Fruit fly (Drosophila melanogaster) whole organism, embryonic: ENCODE measurements around the gene CG42676.

Experiments
- Awh ChIP-seq: fragments of 200-800 bp; sonication (Bioruptor generic); IDR thresholded peaks from 2 replicates; pipeline ENCODE4, ENCODE4 v1.3.6; 2022; ENCODE audit warnings: missing biosample characterization, missing genetic modification characterization
- CG10462 ChIP-seq: fragments of 200-800 bp; sonication (Bioruptor generic); optimal IDR thresholded peaks from 2 replicates; lab custom pipeline; 2016; ENCODE audit warnings: missing biosample characterization, missing genetic modification characterization
- CG11456 ChIP-seq: fragments of 200-800 bp; sonication (Bioruptor generic); IDR thresholded peaks from 3 replicates; pipeline ENCODE4 v1.3.6; 2022; ENCODE audit warnings: missing biosample characterization, missing genetic modification characterization
- CG11504 ChIP-seq: fragments of 200-800 bp; sonication (Bioruptor generic); optimal IDR thresholded peaks from 3 replicates; lab custom pipeline; 2019; ENCODE audit warnings: missing biosample characterization, mild to moderate bottlenecking, missing genetic modification characterization, moderate library complexity
- CG11560 ChIP-seq: fragments of 200-800 bp; sonication (Bioruptor generic); IDR thresholded peaks from 3 replicates; pipeline ENCODE4 v1.3.6; 2022; ENCODE audit warnings: missing biosample characterization, missing genetic modification characterization
- CG15073 ChIP-seq: fragments of 200-800 bp; sonication (Bioruptor generic); optimal IDR thresholded peaks from 2 replicates; lab custom pipeline; 2016; ENCODE audit warnings: missing biosample characterization, missing genetic modification characterization
- CG17328 ChIP-seq: fragments of 200-800 bp; sonication (Bioruptor generic); IDR thresholded peaks from 2 replicates; pipeline ENCODE4 v1.3.6; 2022; ENCODE audit warnings: missing biosample characterization, missing genetic modification characterization
- CG17612 ChIP-seq: fragments of 200-800 bp; sonication (Bioruptor generic); IDR thresholded peaks from 2 replicates; pipeline ENCODE4 v1.3.6; 2022; ENCODE audit warnings: missing biosample characterization, missing genetic modification characterization
- CG18011 ChIP-seq: fragments of 200-800 bp; sonication (Bioruptor generic); optimal IDR thresholded peaks from 2 replicates; lab custom pipeline; 2017; ENCODE audit warnings: missing biosample characterization, missing genetic modification characterization, mild to moderate bottlenecking, moderate library complexity, missing genotype
- CG18476 ChIP-seq: fragments of 200-800 bp; sonication (Bioruptor generic); optimal IDR thresholded peaks from 2 replicates; lab custom pipeline; 2016; ENCODE audit warnings: missing biosample characterization, mild to moderate bottlenecking, missing genetic modification characterization
- CG18599 ChIP-seq: fragments of 200-800 bp; sonication (Bioruptor generic); optimal IDR thresholded peaks from 3 replicates; lab custom pipeline; 2017; ENCODE audit warnings: missing biosample characterization, missing genetic modification characterization, mild to moderate bottlenecking, moderate library complexity, missing genetic modification reagents
- CG18764 ChIP-seq: fragments of 200-800 bp; sonication (Bioruptor generic); optimal IDR thresholded peaks from 3 replicates; lab custom pipeline; 2016; ENCODE audit warnings: missing biosample characterization, missing genetic modification characterization
- CG2889 ChIP-seq: fragments of 200-800 bp; sonication (Bioruptor generic); IDR thresholded peaks from 3 replicates; pipeline ENCODE4 v1.3.6; 2022; ENCODE audit warnings: missing biosample characterization, missing genetic modification characterization
- CG3065 ChIP-seq: fragments of 200-800 bp; sonication (Bioruptor generic); optimal IDR thresholded peaks from 2 replicates; lab custom pipeline; 2016; ENCODE audit warnings: missing biosample characterization, missing genetic modification characterization
- CG32772 ChIP-seq: fragments of 200-800 bp; sonication (Bioruptor generic); IDR thresholded peaks from 2 replicates; pipeline ENCODE4 v1.3.6; 2022; ENCODE audit warnings: missing biosample characterization, missing genetic modification characterization
- CG3726 ChIP-seq: fragments of 200-800 bp; sonication (Bioruptor generic); IDR thresholded peaks from 3 replicates; pipeline ENCODE4, ENCODE4 v1.3.6; 2022; ENCODE audit warnings: missing biosample characterization, missing genetic modification characterization
- CG4854 ChIP-seq: fragments of 200-800 bp; sonication (Bioruptor generic); optimal IDR thresholded peaks from 2 replicates; lab custom pipeline; 2016; ENCODE audit warnings: missing biosample characterization, missing genetic modification characterization, inconsistent platforms
- CG6654 ChIP-seq: fragments of 200-800 bp; sonication (Bioruptor generic); optimal IDR thresholded peaks from 2 replicates; lab custom pipeline; 2017; ENCODE audit warnings: missing biosample characterization, mild to moderate bottlenecking, missing genetic modification characterization
- CG7786 ChIP-seq: fragments of 200-800 bp; sonication (Bioruptor generic); optimal IDR thresholded peaks from 2 replicates; lab custom pipeline; 2016; ENCODE audit warnings: missing biosample characterization, missing genetic modification characterization
- CG7928 ChIP-seq: fragments of 200-800 bp; sonication (Bioruptor generic); optimal IDR thresholded peaks from 2 replicates; lab custom pipeline; 2017; ENCODE audit warnings: missing biosample characterization, mild to moderate bottlenecking, missing genetic modification characterization
- CG8359 ChIP-seq: fragments of 200-800 bp; sonication (Bioruptor generic); optimal IDR thresholded peaks from 2 replicates; lab custom pipeline; 2017; ENCODE audit warnings: missing biosample characterization, mild to moderate bottlenecking, missing genetic modification characterization, borderline replicate concordance
- Dad ChIP-seq: fragments of 200-800 bp; sonication (Bioruptor generic); optimal IDR thresholded peaks from 3 replicates; lab custom pipeline; 2016; ENCODE audit warnings: missing biosample characterization, missing genetic modification characterization
- Deaf1 ChIP-seq: fragments of 200-800 bp; optimal IDR thresholded peaks from 3 replicates; lab custom pipeline; 2019; ENCODE audit warnings: missing biosample characterization, mild to moderate bottlenecking, missing genetic modification characterization, moderate library complexity
- Dref ChIP-seq: fragments of 200-800 bp; sonication (Bioruptor generic); IDR thresholded peaks from 2 replicates; pipeline ENCODE4 v1.3.6; 2022; ENCODE audit warnings: missing biosample characterization, missing genetic modification characterization
- Drgx ChIP-seq: fragments of 200-800 bp; sonication (Bioruptor generic); IDR thresholded peaks from 2 replicates; pipeline ENCODE4 v1.3.6; 2022; ENCODE audit warnings: missing biosample characterization, missing genetic modification characterization
- Ets65A ChIP-seq: fragments of 200-800 bp; sonication (Bioruptor generic); peaks from one replicate; lab custom pipeline; 2016; ENCODE audit warnings: missing biosample characterization, missing genetic modification characterization
- Fer1 ChIP-seq: fragments of 200-800 bp; sonication (Bioruptor generic); optimal IDR thresholded peaks from 2 replicates; lab custom pipeline; 2017; ENCODE audit warnings: missing biosample characterization, mild to moderate bottlenecking, missing genetic modification characterization
- H15 ChIP-seq: fragments of 200-800 bp; sonication (Bioruptor generic); IDR thresholded peaks from 3 replicates; pipeline ENCODE4 v1.3.6; 2022; ENCODE audit warnings: missing biosample characterization, missing genetic modification characterization
- Hand ChIP-seq: fragments of 200-800 bp; sonication (Bioruptor generic); optimal IDR thresholded peaks from 2 replicates; lab custom pipeline; 2017; ENCODE audit warnings: mild to moderate bottlenecking, missing biosample characterization, missing genetic modification reagents, missing genetic modification characterization
- Hr78 ChIP-seq, 2 experiments: fragments of 200-800 bp in 1 of 2; fragments of >200 bp in 1 of 2; sonication (Bioruptor generic) in 1 of 2; optimal IDR thresholded peaks; 2 replicates each; lab custom pipeline; 2017 to 2019; ENCODE audit warnings: missing biosample characterization in 2 of 2, missing genetic modification characterization in 2 of 2, mild to moderate bottlenecking in 1 of 2, moderate library complexity in 1 of 2
- Med ChIP-seq: fragments of 200-800 bp; sonication (Bioruptor generic); peaks from one replicate; lab custom pipeline; 2016; ENCODE audit warnings: missing biosample characterization, missing genetic modification characterization, mild to moderate bottlenecking, inconsistent platforms, moderate library complexity
- Mrtf ChIP-seq: fragments of 200-800 bp; sonication (Bioruptor generic); IDR thresholded peaks from 3 replicates; pipeline ENCODE4 v1.3.6; 2022; ENCODE audit warnings: missing biosample characterization, missing genetic modification characterization
- Myb ChIP-seq: fragments of 200-800 bp; sonication (Bioruptor generic); optimal IDR thresholded peaks from 2 replicates; lab custom pipeline; 2016; ENCODE audit warnings: missing biosample characterization, missing genetic modification characterization
- PHDP ChIP-seq: fragments of 200-800 bp; sonication (Bioruptor generic); optimal IDR thresholded peaks from 3 replicates; lab custom pipeline; 2018; ENCODE audit warnings: missing biosample characterization, mild to moderate bottlenecking, missing genetic modification characterization, moderate library complexity
- Poxn ChIP-seq: fragments of 200-800 bp; sonication (Bioruptor generic); IDR thresholded peaks from 2 replicates; pipeline ENCODE4 v1.3.6; 2022; ENCODE audit warnings: missing biosample characterization, missing genetic modification characterization
- Ravus ChIP-seq: fragments of 200-800 bp; sonication (Bioruptor generic); IDR thresholded peaks from 2 replicates; pipeline ENCODE4 v1.3.6; 2022; ENCODE audit warnings: missing biosample characterization, missing genetic modification characterization
- ap ChIP-seq: fragments of 200-800 bp; sonication (Bioruptor generic); IDR thresholded peaks from 2 replicates; pipeline ENCODE4 v1.3.6; 2022; ENCODE audit warnings: missing biosample characterization, missing genetic modification characterization
- caup ChIP-seq: fragments of 200-800 bp; sonication (Bioruptor generic); optimal IDR thresholded peaks from 3 replicates; lab custom pipeline; 2017; ENCODE audit warnings: missing biosample characterization, mild to moderate bottlenecking, missing genetic modification characterization, moderate library complexity; ENCODE audit not compliant: severe bottlenecking
- da ChIP-seq: fragments of 200-800 bp; sonication (Bioruptor generic); optimal IDR thresholded peaks from 2 replicates; lab custom pipeline; 2016; ENCODE audit warnings: missing biosample characterization, missing genetic modification characterization
- disco-r ChIP-seq: fragments of 200-800 bp; sonication (Bioruptor generic); optimal IDR thresholded peaks from 2 replicates; lab custom pipeline; 2016; ENCODE audit warnings: missing biosample characterization, missing genetic modification characterization
- ham ChIP-seq: fragments of 200-800 bp; sonication (Bioruptor generic); IDR thresholded peaks from 2 replicates; pipeline ENCODE4 v1.3.6; 2022; ENCODE audit warnings: missing biosample characterization, missing genetic modification characterization
- insv ChIP-seq, 2 experiments: fragments of 200-800 bp; sonication (Bioruptor generic); optimal IDR thresholded peaks; 3 replicates each; lab custom pipeline; 2016 to 2018; ENCODE audit warnings: missing biosample characterization in 2 of 2, missing genetic modification characterization in 2 of 2
- jigr1 ChIP-seq: fragments of 200-800 bp; sonication (Bioruptor generic); IDR thresholded peaks from 3 replicates; pipeline ENCODE4 v1.3.6; 2022; ENCODE audit warnings: missing biosample characterization, missing genetic modification characterization
- odd ChIP-seq: fragments of 200-800 bp; sonication (Bioruptor generic); optimal IDR thresholded peaks from 2 replicates; lab custom pipeline; 2017; ENCODE audit warnings: missing biosample characterization, mild to moderate bottlenecking, missing genetic modification characterization
- scrt ChIP-seq: fragments of 200-800 bp; sonication (Bioruptor generic); optimal IDR thresholded peaks from 2 replicates; lab custom pipeline; 2018; ENCODE audit warnings: missing biosample characterization, mild to moderate bottlenecking, missing genetic modification characterization, moderate library complexity
- sqz ChIP-seq: fragments of 200-800 bp; sonication (Bioruptor generic); optimal IDR thresholded peaks from 3 replicates; lab custom pipeline; 2018; ENCODE audit warnings: missing biosample characterization, mild to moderate bottlenecking, missing genetic modification characterization
- sr ChIP-seq: fragments of 200-800 bp; sonication (Bioruptor generic); IDR thresholded peaks from 3 replicates; pipeline ENCODE4 v1.3.6; 2022; ENCODE audit warnings: missing biosample characterization, missing genetic modification characterization
- vfl ChIP-seq: fragments of 200-800 bp; sonication (Bioruptor generic); optimal IDR thresholded peaks from 2 replicates; lab custom pipeline; 2016; ENCODE audit warnings: missing biosample characterization, missing genetic modification characterization
- zen ChIP-seq: fragments of 200-800 bp; sonication (Bioruptor generic); optimal IDR thresholded peaks from 3 replicates; lab custom pipeline; 2018; ENCODE audit warnings: missing biosample characterization, mild to moderate bottlenecking, missing genetic modification characterization, moderate library complexity

Gene CG42676

dm6 chr3L:1774713-1775648 lies 27.9 kb upstream of the CG42676 start, which contains the start of the genes CG13933 and PolD2 (continued):
- TF ChIP-seq CG17612 (GFP tag; lab: Robert Waterston, UW) = peak; percentile 95
- no peak for TF ChIP-seq Fer1
- TF ChIP-seq CG15073 (GFP tag; lab: Kevin White, UChicago) = peak; percentile 82
- no peak for TF ChIP-seq scrt (GFP tag; lab: Kevin White, UChicago)
- TF ChIP-seq CG11560 (tag; lab: Robert Waterston, UW) = peak; percentile 83
- peak; percentile 96 for TF ChIP-seq Drgx (GFP tag; lab: Robert Waterston, UW)
- TF ChIP-seq Dad = no peak
- TF ChIP-seq CG3726 (GFP tag; lab: Robert Waterston, UW) = peak; percentile 96
- peak; percentile 42 for TF ChIP-seq Myb (GFP tag; lab: Kevin White, UChicago)
- TF ChIP-seq jigr1 (GFP tag; lab: Robert Waterston, UW) = peak; percentile 73; the same call in 2 of the 3 replicates
- TF ChIP-seq da (GFP tag; lab: Kevin White, UChicago) = no peak
- no peak for TF ChIP-seq CG3065 (GFP tag; lab: Kevin White, UChicago)
- TF ChIP-seq CG2889 (GFP tag; lab: Robert Waterston, UW) = peak; percentile 97
- peak; percentile 93 for TF ChIP-seq Awh (GFP tag; lab: Robert Waterston, UW)
- TF ChIP-seq CG18011 = peak; percentile 88
- peak; percentile 87 for TF ChIP-seq zen (tag; lab: Kevin White, UChicago)
- TF ChIP-seq Ravus = peak; percentile 92
- peak; percentile 67 for TF ChIP-seq vfl (GFP tag; lab: Kevin White, UChicago)
- TF ChIP-seq CG17328 (GFP tag; lab: Robert Waterston, UW) = peak; percentile 99
- no peak for TF ChIP-seq CG4854 (GFP tag; lab: Kevin White, UChicago)
- peak; percentile 97 for TF ChIP-seq Hand (GFP tag; lab: Kevin White, UChicago)
- TF ChIP-seq CG18764 (GFP tag; lab: Kevin White, UChicago) = no peak
- peak; percentile 65 for TF ChIP-seq CG6654 (GFP tag; lab: Kevin White, UChicago)
- TF ChIP-seq CG7786 = peak; percentile 85
- peak; percentile 96 for TF ChIP-seq Med (GFP tag; lab: Kevin White, UChicago)
- TF ChIP-seq CG10462 = peak; percentile 92
- no peak for TF ChIP-seq odd (GFP tag; lab: Kevin White, UChicago)
- TF ChIP-seq Mrtf (GFP tag; lab: Robert Waterston, UW) = peak; percentile 84
- peak; percentile 48; the same call in 1 of the 3 replicates for TF ChIP-seq sr (GFP tag; lab: Robert Waterston, UW)
- peak; percentile 85 for TF ChIP-seq CG11456
- TF ChIP-seq ham (GFP tag; lab: Robert Waterston, UW) = peak; percentile 89
- peak; percentile 53 for TF ChIP-seq disco-r (GFP tag; lab: Kevin White, UChicago)
- no peak for TF ChIP-seq Hr78 (GFP tag; optimal IDR thresholded peaks at IDR 0.05; lab: Kevin White, UChicago)
- no peak for TF ChIP-seq sqz
- TF ChIP-seq Ets65A (GFP tag; lab: Kevin White, UChicago) = peak; percentile 97
- peak; percentile 77 for TF ChIP-seq CG18476 (GFP tag; lab: Kevin White, UChicago)
- TF ChIP-seq CG7928 (GFP tag; lab: Kevin White, UChicago) = peak; percentile 60
- TF ChIP-seq ap = peak; percentile 99
- peak; percentile 68 for TF ChIP-seq Dref (GFP tag; lab: Robert Waterston, UW)
- peak; percentile 64 for TF ChIP-seq CG8359 (GFP tag; lab: Kevin White, UChicago)
- TF ChIP-seq CG32772 (GFP tag; lab: Robert Waterston, UW) = peak; percentile 98
- TF ChIP-seq PHDP (tag; lab: Kevin White, UChicago) = peak; percentile 99
- peak; percentile 96 for TF ChIP-seq H15 (GFP tag; lab: Robert Waterston, UW)
- TF ChIP-seq CG11504 (tag; lab: Kevin White, UChicago) = no peak
- TF ChIP-seq caup (GFP tag; lab: Kevin White, UChicago) = peak; percentile 95
- no peak for TF ChIP-seq Deaf1 (tag; lab: Kevin White, UChicago)
- TF ChIP-seq Poxn = peak; percentile 91
- TF ChIP-seq CG18599 (GFP tag; lab: Kevin White, UChicago) = no peak
- peak in 1 of 2 experiments; percentile 67 for TF ChIP-seq insv (GFP tag; optimal IDR thresholded peaks at IDR 0.05; lab: Kevin White, UChicago)
